Fruit fly (Drosophila melanogaster) whole organism, embryonic: Measurements from ENCODE around the gene Cpr62Ba.
A peak's percentile ranks its signal among the peaks of the same experiment; 100 is the strongest.

Experiments
- Ada2b ChIP-seq: fragments of 200-800 bp; sonication (Bioruptor generic); IDR thresholded peaks from 2 replicates; pipeline ENCODE4 v1.3.6; 2022; ENCODE audit warnings: missing biosample characterization, missing genetic modification characterization
- Adf1 ChIP-seq: fragments of 200-800 bp; sonication (Bioruptor generic); IDR thresholded peaks from 2 replicates; pipeline ENCODE4 v1.3.6; 2022; ENCODE audit warnings: missing biosample characterization, missing genetic modification characterization
- C15 ChIP-seq: fragments of 200-800 bp; sonication (Bioruptor generic); IDR thresholded peaks from 3 replicates; pipeline ENCODE4 v1.3.6; 2022; ENCODE audit warnings: missing biosample characterization, missing genetic modification characterization
- CG10274 ChIP-seq: fragments of 200-800 bp; sonication (Bioruptor generic); optimal IDR thresholded peaks from 3 replicates; lab custom pipeline; 2017; ENCODE audit warnings: missing biosample characterization, mild to moderate bottlenecking, missing genetic modification characterization
- CG10321 ChIP-seq: fragments of 200-800 bp; sonication (Bioruptor generic); IDR thresholded peaks from 2 replicates; pipeline ENCODE4 v1.3.6; 2022; ENCODE audit warnings: missing biosample characterization, missing genetic modification characterization
- CG10431 ChIP-seq: fragments of 200-800 bp; sonication (Bioruptor generic); optimal IDR thresholded peaks from 3 replicates; lab custom pipeline; 2018; ENCODE audit warnings: missing biosample characterization, mild to moderate bottlenecking, missing genetic modification characterization
- CG12659 ChIP-seq: fragments of 200-800 bp; sonication (Bioruptor generic); optimal IDR thresholded peaks from 3 replicates; lab custom pipeline; 2017; ENCODE audit warnings: mild to moderate bottlenecking, missing biosample characterization, missing genetic modification reagents, missing genetic modification characterization
- CG12769 ChIP-seq: fragments of 200-800 bp; sonication (Bioruptor generic); optimal IDR thresholded peaks from 2 replicates; lab custom pipeline; 2019; ENCODE audit warnings: missing biosample characterization, mild to moderate bottlenecking, missing genetic modification characterization, moderate library complexity
- CG12942 ChIP-seq: fragments of 200-800 bp; sonication (Bioruptor generic); optimal IDR thresholded peaks from 3 replicates; lab custom pipeline; 2016; ENCODE audit warnings: missing biosample characterization, missing genetic modification characterization
- CG14710 ChIP-seq: fragments of 200-800 bp; sonication (Bioruptor generic); optimal IDR thresholded peaks from 3 replicates; lab custom pipeline; 2019; ENCODE audit warnings: missing biosample characterization, mild to moderate bottlenecking, missing genetic modification characterization, moderate library complexity
- CG1647 ChIP-seq: fragments of 200-800 bp; sonication (Bioruptor generic); optimal IDR thresholded peaks from 3 replicates; lab custom pipeline; 2016; ENCODE audit warnings: missing biosample characterization, missing genetic modification characterization
- CG17802 ChIP-seq: fragments of 200-800 bp; sonication (Bioruptor generic); optimal IDR thresholded peaks from 2 replicates; lab custom pipeline; 2018; ENCODE audit warnings: missing biosample characterization, mild to moderate bottlenecking, missing genetic modification characterization, moderate library complexity
- CG18476 ChIP-seq: fragments of 200-800 bp; sonication (Bioruptor generic); optimal IDR thresholded peaks from 2 replicates; lab custom pipeline; 2016; ENCODE audit warnings: missing biosample characterization, mild to moderate bottlenecking, missing genetic modification characterization
- CG31365 ChIP-seq: fragments of 200-800 bp; sonication (Bioruptor generic); optimal IDR thresholded peaks from 2 replicates; lab custom pipeline; 2018; ENCODE audit warnings: missing biosample characterization, mild to moderate bottlenecking, missing genetic modification characterization
- CG32767 ChIP-seq: fragments of 200-800 bp; sonication (Bioruptor generic); IDR thresholded peaks from 2 replicates; pipeline ENCODE4 v1.3.6; 2022; ENCODE audit warnings: missing biosample characterization, missing genetic modification characterization
- CG6791 ChIP-seq: fragments of 200-800 bp; sonication (Bioruptor generic); IDR thresholded peaks from 3 replicates; pipeline ENCODE4 v1.3.6; 2022; ENCODE audit warnings: missing biosample characterization, missing genetic modification characterization; ENCODE audit not compliant: partially characterized antibody
- CG7271 ChIP-seq: fragments of 200-800 bp; sonication (Bioruptor generic); optimal IDR thresholded peaks from 2 replicates; lab custom pipeline; 2018; ENCODE audit warnings: missing biosample characterization, mild to moderate bottlenecking, missing genetic modification characterization, moderate library complexity
- CG9609 ChIP-seq: fragments of 200-800 bp; sonication (Bioruptor generic); optimal IDR thresholded peaks from 3 replicates; lab custom pipeline; 2016; ENCODE audit warnings: missing biosample characterization, missing genetic modification characterization
- Chrac-16 ChIP-seq: fragments of 200-800 bp; sonication (Bioruptor generic); optimal IDR thresholded peaks from 3 replicates; lab custom pipeline; 2016; ENCODE audit warnings: missing biosample characterization, missing genetic modification characterization
- CkIIα-i1 ChIP-seq: fragments of 200-800 bp; sonication (Bioruptor generic); IDR thresholded peaks from 2 replicates; pipeline ENCODE4 v1.3.6; 2022; ENCODE audit warnings: missing biosample characterization, missing genetic modification characterization
- GATAe ChIP-seq: fragments of 200-800 bp; sonication (Bioruptor generic); conservative IDR thresholded peaks from 2 replicates; pipeline ENCODE4 v1.3.6; 2022; ENCODE audit warnings: missing biosample characterization, missing genetic modification characterization
- Gsc ChIP-seq: fragments of 200-800 bp; sonication (Bioruptor generic); IDR thresholded peaks from 2 replicates; pipeline ENCODE4 v1.3.6; 2022; ENCODE audit warnings: missing biosample characterization, missing genetic modification characterization
- Hand ChIP-seq: fragments of 200-800 bp; sonication (Bioruptor generic); optimal IDR thresholded peaks from 2 replicates; lab custom pipeline; 2017; ENCODE audit warnings: mild to moderate bottlenecking, missing biosample characterization, missing genetic modification reagents, missing genetic modification characterization
- Hr78 ChIP-seq, 2 experiments: fragments of 200-800 bp in 1 of 2; fragments of >200 bp in 1 of 2; sonication (Bioruptor generic) in 1 of 2; optimal IDR thresholded peaks; 2 replicates each; lab custom pipeline; 2017 to 2019; ENCODE audit warnings: missing biosample characterization in 2 of 2, missing genetic modification characterization in 2 of 2, mild to moderate bottlenecking in 1 of 2, moderate library complexity in 1 of 2
- MESR4 ChIP-seq: fragments of 200-800 bp; sonication (Bioruptor generic); optimal IDR thresholded peaks from 2 replicates; lab custom pipeline; 2018; ENCODE audit warnings: missing biosample characterization, mild to moderate bottlenecking, missing genetic modification characterization, moderate library complexity
- Oli ChIP-seq: fragments of 200-800 bp; sonication (Bioruptor generic); optimal IDR thresholded peaks from 2 replicates; lab custom pipeline; 2018; ENCODE audit warnings: missing biosample characterization, mild to moderate bottlenecking, missing genetic modification characterization, moderate library complexity
- Ravus ChIP-seq: fragments of 200-800 bp; sonication (Bioruptor generic); IDR thresholded peaks from 2 replicates; pipeline ENCODE4 v1.3.6; 2022; ENCODE audit warnings: missing biosample characterization, missing genetic modification characterization
- Sry-β ChIP-seq: fragments of 200-800 bp; sonication (Bioruptor generic); optimal IDR thresholded peaks from 2 replicates; lab custom pipeline; 2018; ENCODE audit warnings: missing biosample characterization, mild to moderate bottlenecking, missing genetic modification characterization, moderate library complexity
- Tbp ChIP-seq: fragments of >200 bp; optimal IDR thresholded peaks from 2 replicates; lab custom pipeline; 2018; ENCODE audit warnings: missing biosample characterization, missing genetic modification characterization
- cas ChIP-seq: fragments of 200-800 bp; sonication (Bioruptor generic); IDR thresholded peaks from 2 replicates; pipeline ENCODE4 v1.3.6; 2022; ENCODE audit warnings: missing biosample characterization, missing genetic modification characterization
- chif ChIP-seq, 2 experiments: fragments of 200-800 bp; sonication (Bioruptor generic); optimal IDR thresholded peaks; 3 replicates each; lab custom pipeline; 2016; ENCODE audit warnings: missing biosample characterization in 2 of 2, missing genetic modification characterization in 2 of 2
- esg ChIP-seq: fragments of 200-800 bp; sonication (Bioruptor generic); conservative IDR thresholded peaks from 2 replicates; pipeline ENCODE4 v1.3.6; 2022; ENCODE audit warnings: missing biosample characterization, missing genetic modification characterization
- ewg ChIP-seq: fragments of 200-800 bp; sonication (Bioruptor generic); optimal IDR thresholded peaks from 3 replicates; lab custom pipeline; 2017; ENCODE audit warnings: mild to moderate bottlenecking, missing biosample characterization, missing genetic modification reagents, missing genetic modification characterization
- ftz-f1 ChIP-seq: fragments of 200-800 bp; sonication (Bioruptor generic); optimal IDR thresholded peaks from 2 replicates; lab custom pipeline; 2016; ENCODE audit warnings: missing biosample characterization, missing genetic modification characterization
- gsb-n ChIP-seq: fragments of 200-800 bp; sonication (Bioruptor generic); optimal IDR thresholded peaks from 3 replicates; lab custom pipeline; 2018; ENCODE audit warnings: missing biosample characterization, mild to moderate bottlenecking, missing genetic modification characterization
- lbe ChIP-seq: fragments of 200-800 bp; sonication (Bioruptor generic); optimal IDR thresholded peaks from 2 replicates; lab custom pipeline; 2016; ENCODE audit warnings: missing biosample characterization, mild to moderate bottlenecking, missing genetic modification characterization
- lmd ChIP-seq: fragments of 200-800 bp; sonication (Bioruptor generic); IDR thresholded peaks from 2 replicates; pipeline ENCODE4 v1.3.6; 2022; ENCODE audit warnings: missing biosample characterization, missing genetic modification characterization
- lola ChIP-seq, 3 experiments: fragments of >200 bp in 2 of 3; fragments of 200-800 bp in 1 of 3; sonication (Bioruptor generic) in 1 of 3; optimal IDR thresholded peaks; 2 replicates each; lab custom pipeline; 2017 to 2019; ENCODE audit warnings: missing biosample characterization in 3 of 3, missing genetic modification characterization in 3 of 3, mild to moderate bottlenecking in 1 of 3, moderate library complexity in 1 of 3
- ranshi ChIP-seq: fragments of 200-800 bp; sonication (Bioruptor generic); IDR thresholded peaks from 2 replicates; pipeline ENCODE4 v1.3.6; 2022; ENCODE audit warnings: missing biosample characterization, missing genetic modification characterization
- rib ChIP-seq: fragments of 200-800 bp; sonication (Bioruptor generic); IDR thresholded peaks from 2 replicates; pipeline ENCODE4 v1.3.6; 2022; ENCODE audit warnings: missing biosample characterization, missing genetic modification characterization
- row ChIP-seq: fragments of 200-800 bp; sonication (Bioruptor generic); IDR thresholded peaks from 3 replicates; pipeline ENCODE4 v1.3.6; 2022; ENCODE audit warnings: missing biosample characterization, missing genetic modification characterization
- run ChIP-seq: fragments of 200-800 bp; sonication (Bioruptor generic); optimal IDR thresholded peaks from 3 replicates; lab custom pipeline; 2018; ENCODE audit warnings: missing biosample characterization, mild to moderate bottlenecking, missing genetic modification characterization
- salm ChIP-seq: fragments of 200-800 bp; sonication (Bioruptor generic); optimal IDR thresholded peaks from 2 replicates; lab custom pipeline; 2018; ENCODE audit warnings: missing biosample characterization, mild to moderate bottlenecking, missing genetic modification characterization
- sc ChIP-seq, 3 experiments: fragments of >200 bp in 2 of 3; fragments of 200-800 bp in 1 of 3; sonication (Bioruptor generic) in 1 of 3; optimal IDR thresholded peaks; 2 replicates in 2 of 3; 3 replicates in 1 of 3; lab custom pipeline; 2017; ENCODE audit warnings: mild to moderate bottlenecking in 1 of 3, missing biosample characterization in 1 of 3, missing genetic modification characterization in 1 of 3, missing genetic modification reagents in 1 of 3
- scrt ChIP-seq: fragments of 200-800 bp; sonication (Bioruptor generic); optimal IDR thresholded peaks from 2 replicates; lab custom pipeline; 2018; ENCODE audit warnings: missing biosample characterization, mild to moderate bottlenecking, missing genetic modification characterization, moderate library complexity
- sens ChIP-seq: fragments of 200-800 bp; sonication (Bioruptor generic); peaks from one replicate; lab custom pipeline; 2016; ENCODE audit warnings: missing biosample characterization, missing genetic modification characterization
- trem ChIP-seq: fragments of 200-800 bp; optimal IDR thresholded peaks from 3 replicates; lab custom pipeline; 2019; ENCODE audit warnings: missing biosample characterization, mild to moderate bottlenecking, missing genetic modification characterization, moderate library complexity
- wdn ChIP-seq: fragments of 200-800 bp; sonication (Bioruptor generic); IDR thresholded peaks from 2 replicates; pipeline ENCODE4 v1.3.6; 2022; ENCODE audit warnings: missing biosample characterization, missing genetic modification characterization

Cpr62Ba gene

dm6 chr3L:1774713-1775648, 56.6 kb downstream of the Cpr62Ba start, which contains the start of the genes CG13933 and PolD2 (continued):
- TF ChIP-seq Hand (GFP tag; lab: Kevin White, UChicago) = peak; percentile 97
- peak; percentile 84 for TF ChIP-seq CG14710
- peak; percentile 100 for TF ChIP-seq row (GFP tag; lab: Robert Waterston, UW)
- peak; percentile 85 for TF ChIP-seq rib (GFP tag; lab: Robert Waterston, UW)
- peak; percentile 98 for TF ChIP-seq esg (GFP tag; lab: Robert Waterston, UW)
- peak; percentile 97 for TF ChIP-seq Chrac-16 (GFP tag; lab: Kevin White, UChicago)
- TF ChIP-seq ranshi (GFP tag; lab: Robert Waterston, UW) = peak; percentile 95
- TF ChIP-seq chif (GFP tag; optimal IDR thresholded peaks at IDR 0.05; lab: Kevin White, UChicago) = peak; percentile 48 to 89
- TF ChIP-seq CG6791 (GFP tag; lab: Robert Waterston, UW) = peak; percentile 83
- TF ChIP-seq lbe (GFP tag; lab: Kevin White, UChicago) = no peak
- TF ChIP-seq scrt (GFP tag; lab: Kevin White, UChicago) = no peak
- peak; percentile 90 for TF ChIP-seq GATAe (GFP tag; lab: Robert Waterston, UW)
- TF ChIP-seq C15 (GFP tag; lab: Robert Waterston, UW) = peak; percentile 81; the same call in 1 of the 3 replicates
- TF ChIP-seq CG9609 (GFP tag; lab: Kevin White, UChicago) = peak; percentile 80
- TF ChIP-seq CG12659 (GFP tag; lab: Kevin White, UChicago) = peak; percentile 98
- no peak for TF ChIP-seq CG12769 (tag; lab: Kevin White, UChicago)
- TF ChIP-seq CG10321 (GFP tag; lab: Robert Waterston, UW) = peak; percentile 85
- peak; percentile 94 for TF ChIP-seq sens (GFP tag; lab: Kevin White, UChicago)
- peak; percentile 92 for TF ChIP-seq Ravus (GFP tag; lab: Robert Waterston, UW)
- no peak for TF ChIP-seq sc (optimal IDR thresholded peaks at IDR 0.05; lab: Kevin White, UChicago)
- peak; percentile 96 for TF ChIP-seq sc (GFP tag; optimal IDR thresholded peaks at IDR 0.05; lab: Kevin White, UChicago)
- TF ChIP-seq CG17802 = peak; percentile 47
- TF ChIP-seq CG18476 (GFP tag; lab: Kevin White, UChicago) = peak; percentile 77
- TF ChIP-seq Ada2b = peak; percentile 95
- TF ChIP-seq gsb-n = peak; percentile 98
- TF ChIP-seq CkIIα-i1 = peak; percentile 90
- TF ChIP-seq ewg (GFP tag; lab: Kevin White, UChicago) = peak; percentile 93
- TF ChIP-seq run (tag; lab: Kevin White, UChicago) = peak; percentile 92
- peak; percentile 93 for TF ChIP-seq CG10431 (GFP tag; lab: Kevin White, UChicago)
- TF ChIP-seq Adf1 (GFP tag; lab: Robert Waterston, UW) = peak; percentile 86
- peak; percentile 88 for TF ChIP-seq lmd (GFP tag; lab: Robert Waterston, UW)
- TF ChIP-seq CG1647 = peak; percentile 46
- peak; percentile 97 for TF ChIP-seq wdn (GFP tag; lab: Robert Waterston, UW)
- TF ChIP-seq salm (tag; lab: Kevin White, UChicago) = peak; percentile 96
- TF ChIP-seq CG10274 (GFP tag; lab: Kevin White, UChicago) = no peak
- peak; percentile 16 for TF ChIP-seq MESR4 (GFP tag; lab: Kevin White, UChicago)
- peak; percentile 85 for TF ChIP-seq CG7271
- peak; percentile 90 for TF ChIP-seq cas
- TF ChIP-seq trem (tag; lab: Kevin White, UChicago) = peak; percentile 88
- peak in 1 of 3 experiments; percentile 98 for TF ChIP-seq lola (GFP tag; optimal IDR thresholded peaks at IDR 0.05; lab: Kevin White, UChicago)
- TF ChIP-seq Tbp = no peak
- TF ChIP-seq Hr78 (GFP tag; optimal IDR thresholded peaks at IDR 0.05; lab: Kevin White, UChicago) = no peak
- TF ChIP-seq Oli = peak; percentile 99
- no peak for TF ChIP-seq ftz-f1
- peak; percentile 96 for TF ChIP-seq CG12942
- TF ChIP-seq Gsc (GFP tag; lab: Robert Waterston, UW) = peak; percentile 91
- TF ChIP-seq CG32767 = peak; percentile 99
- TF ChIP-seq CG31365 (tag; lab: Kevin White, UChicago) = no peak
- peak; percentile 18 for TF ChIP-seq Sry-β (GFP tag; lab: Kevin White, UChicago)
